Worm (Caenorhabditis elegans) whole organism, young adult: ENCODE results near the gene C01G5.9.

ENCODE experiments used
- B0336.3 ChIP-seq: fragments of 200-800 bp; sonication (Bioruptor generic); IDR thresholded peaks from 2 replicates; pipeline ENCODE4 v1.3.6; 2022; ENCODE audit warnings: missing genetic modification characterization, missing compliant biosample characterization
- F37B4.10 ChIP-seq: fragments of 200-800 bp; sonication (Bioruptor generic); IDR thresholded peaks from 2 replicates; pipeline ENCODE4 v1.3.6; 2022; ENCODE audit warnings: missing genetic modification characterization, missing compliant biosample characterization
- F49E8.2 ChIP-seq: sonication (generic microtip); optimal IDR thresholded peaks from 3 replicates; lab custom pipeline; 2017; ENCODE audit warnings: missing genetic modification characterization, mild to moderate bottlenecking, missing compliant biosample characterization, antibody characterized with exemption, moderate library complexity; ENCODE audit not compliant: insufficient read depth
- F52B5.7 ChIP-seq: sonication (generic microtip); optimal IDR thresholded peaks from 2 replicates; lab custom pipeline; 2016; ENCODE audit warnings: mild to moderate bottlenecking, missing genetic modification characterization, missing compliant biosample characterization
- K11D2.4 ChIP-seq: fragments of 200-800 bp; sonication (Bioruptor generic); IDR thresholded peaks from 2 replicates; pipeline ENCODE4 v1.3.6; 2022; ENCODE audit warnings: missing genetic modification reagents, missing genetic modification characterization, missing compliant biosample characterization
- K12H6.12 ChIP-seq: fragments of 200-800 bp; sonication (Bioruptor generic); optimal IDR thresholded peaks from 2 replicates; lab custom pipeline; 2018; ENCODE audit warnings: mild to moderate bottlenecking, missing genetic modification characterization, missing compliant biosample characterization
- T07F8.4 ChIP-seq: sonication (generic microtip); optimal IDR thresholded peaks from 2 replicates; lab custom pipeline; 2016; ENCODE audit warnings: mild to moderate bottlenecking, missing genetic modification characterization, moderate library complexity, missing compliant biosample characterization
- T26A5.8 ChIP-seq: sonication (generic microtip); optimal IDR thresholded peaks from 2 replicates; lab custom pipeline; 2016; ENCODE audit warnings: missing genetic modification characterization, missing compliant biosample characterization
- Y53F4B.3 ChIP-seq: fragments of 200-800 bp; sonication (Bioruptor generic); IDR thresholded peaks from 2 replicates; pipeline ENCODE4 v1.3.6; 2022; ENCODE audit warnings: missing genetic modification reagents, missing genetic modification characterization, missing compliant biosample characterization
- Y56A3A.18 ChIP-seq: fragments of 200-800 bp; sonication (Bioruptor generic); IDR thresholded peaks from 2 replicates; pipeline ENCODE4 v1.3.6; 2022; ENCODE audit warnings: missing genetic modification reagents, missing genetic modification characterization, missing compliant biosample characterization
- Y67H2A.10 ChIP-seq: fragments of 200-800 bp; sonication (Bioruptor generic); conservative IDR thresholded peaks from 2 replicates; pipeline ENCODE4 v1.3.6; 2022; ENCODE audit warnings: missing genetic modification reagents, missing genetic modification characterization, missing compliant biosample characterization
- Y79H2A.3 ChIP-seq: fragments of 200-800 bp; sonication (Bioruptor generic); conservative IDR thresholded peaks from 2 replicates; pipeline ENCODE4 v1.3.6; 2022; ENCODE audit warnings: missing genetic modification reagents, missing genetic modification characterization, missing compliant biosample characterization
- aptf-2 ChIP-seq: fragments of 200-800 bp; sonication (Bioruptor generic); conservative IDR thresholded peaks from 2 replicates; pipeline ENCODE4 v1.3.6; 2022; ENCODE audit warnings: missing genetic modification reagents, missing genetic modification characterization, missing compliant biosample characterization
- atf-7 ChIP-seq: sonication (generic microtip); optimal IDR thresholded peaks from 2 replicates; lab custom pipeline; 2017; ENCODE audit warnings: mild to moderate bottlenecking, missing genetic modification characterization, missing compliant biosample characterization
- attf-5 ChIP-seq: fragments of 200-800 bp; sonication (Bioruptor generic); optimal IDR thresholded peaks from 2 replicates; lab custom pipeline; 2018; ENCODE audit warnings: mild to moderate bottlenecking, missing genetic modification characterization, missing compliant biosample characterization
- attf-6 ChIP-seq: fragments of 200-800 bp; sonication (Bioruptor generic); IDR thresholded peaks from 2 replicates; pipeline ENCODE4 v1.3.6; 2022; ENCODE audit warnings: missing genetic modification reagents, missing genetic modification characterization, missing compliant biosample characterization
- bed-2 ChIP-seq: fragments of 200-800 bp; sonication (Bioruptor generic); IDR thresholded peaks from 2 replicates; pipeline ENCODE4 v1.3.6; 2022; ENCODE audit warnings: missing genetic modification reagents, missing genetic modification characterization, missing compliant biosample characterization
- ceh-79 ChIP-seq: sonication (generic microtip); optimal IDR thresholded peaks from 2 replicates; lab custom pipeline; 2017; ENCODE audit warnings: mild to moderate bottlenecking, missing genetic modification characterization, missing compliant biosample characterization
- ceh-91 ChIP-seq: fragments of 200-800 bp; sonication (Bioruptor generic); IDR thresholded peaks from 2 replicates; pipeline ENCODE4 v1.3.6; 2022; ENCODE audit warnings: missing genetic modification reagents, missing genetic modification characterization, missing compliant biosample characterization
- chd-7 ChIP-seq: sonication (generic microtip); optimal IDR thresholded peaks from 2 replicates; lab custom pipeline; 2016; ENCODE audit warnings: mild to moderate bottlenecking, missing genetic modification characterization, moderate library complexity, missing compliant biosample characterization
- hlh-12 ChIP-seq: sonication (generic microtip); optimal IDR thresholded peaks from 2 replicates; lab custom pipeline; 2016; ENCODE audit warnings: missing genetic modification characterization, missing compliant biosample characterization
- hmg-1.2 ChIP-seq: fragments of 200-800 bp; sonication (Bioruptor generic); IDR thresholded peaks from 2 replicates; pipeline ENCODE4 v1.3.6; 2022; ENCODE audit warnings: missing genetic modification reagents, missing genetic modification characterization, missing compliant biosample characterization
- hrde-1 ChIP-seq: sonication (generic microtip); optimal IDR thresholded peaks from 2 replicates; lab custom pipeline; 2016; ENCODE audit warnings: missing genetic modification characterization, mild to moderate bottlenecking, missing compliant biosample characterization, moderate library complexity, missing genotype, missing genetic modification reagents, borderline replicate concordance
- lag-1 ChIP-seq: fragments of 200-800 bp; sonication (Bioruptor generic); IDR thresholded peaks from 2 replicates; pipeline ENCODE4 v1.3.6; 2022; ENCODE audit warnings: missing genetic modification reagents, missing genetic modification characterization, missing compliant biosample characterization
- let-526 ChIP-seq: fragments of 200-800 bp; sonication (Bioruptor generic); IDR thresholded peaks from 2 replicates; pipeline ENCODE4 v1.3.6; 2022; ENCODE audit warnings: missing genetic modification reagents, missing genetic modification characterization, missing compliant biosample characterization
- let-607 ChIP-seq, 2 experiments: fragments of 200-800 bp in 1 of 2; sonication (Bioruptor generic) in 1 of 2; sonication (generic microtip) in 1 of 2; optimal IDR thresholded peaks; 2 replicates each; lab custom pipeline; 2016 to 2018; ENCODE audit warnings: mild to moderate bottlenecking in 2 of 2, missing compliant biosample characterization in 2 of 2, missing genetic modification characterization in 2 of 2, moderate library complexity in 2 of 2, missing genotype in 1 of 2
- lin-40 ChIP-seq: sonication (generic microtip); optimal IDR thresholded peaks from 2 replicates; lab custom pipeline; 2016; ENCODE audit warnings: missing genetic modification characterization, mild to moderate bottlenecking, missing compliant biosample characterization, missing genotype, missing genetic modification reagents
- lsy-27 ChIP-seq: sonication (generic microtip); optimal IDR thresholded peaks from 2 replicates; lab custom pipeline; 2017; ENCODE audit warnings: missing genetic modification characterization, mild to moderate bottlenecking, missing compliant biosample characterization, antibody characterized with exemption, missing genotype, borderline replicate concordance; ENCODE audit not compliant: insufficient read depth
- nfyb-1 ChIP-seq: fragments of 200-800 bp; sonication (Bioruptor generic); IDR thresholded peaks from 2 replicates; pipeline ENCODE4 v1.3.6; 2022; ENCODE audit warnings: missing genetic modification reagents, missing genetic modification characterization, missing compliant biosample characterization
- sdz-38 ChIP-seq: sonication (generic microtip); optimal IDR thresholded peaks from 2 replicates; lab custom pipeline; 2016; ENCODE audit warnings: missing genotype, missing genetic modification characterization, missing compliant biosample characterization
- tbp1 ChIP-seq: fragments of 200-800 bp; sonication (Bioruptor generic); optimal IDR thresholded peaks from 2 replicates; lab custom pipeline; 2018; ENCODE audit warnings: mild to moderate bottlenecking, missing genetic modification characterization, missing compliant biosample characterization
- tlf-1 ChIP-seq: fragments of 200-800 bp; sonication (Bioruptor generic); optimal IDR thresholded peaks from 2 replicates; lab custom pipeline; 2018; ENCODE audit warnings: mild to moderate bottlenecking, missing genetic modification characterization, missing compliant biosample characterization
- ztf-18 ChIP-seq: sonication (generic microtip); optimal IDR thresholded peaks from 2 replicates; lab custom pipeline; 2016; ENCODE audit warnings: missing genotype, mild to moderate bottlenecking, missing genetic modification characterization, missing compliant biosample characterization
- ztf-25 ChIP-seq: fragments of 200-800 bp; sonication (Bioruptor generic); IDR thresholded peaks from 2 replicates; pipeline ENCODE4 v1.3.6; 2022; ENCODE audit warnings: missing genetic modification reagents, missing genetic modification characterization, missing compliant biosample characterization
- ztf-3 ChIP-seq: fragments of 200-800 bp; sonication (Bioruptor generic); optimal IDR thresholded peaks from 2 replicates; lab custom pipeline; 2018; ENCODE audit warnings: mild to moderate bottlenecking, missing genetic modification characterization, missing compliant biosample characterization

C01G5.9 gene

ce11 chrIV:6480978-6481377 is 38.7 kb upstream of the C01G5.9 start (continued):
- TF ChIP-seq let-526 (GFP tag; lab: Robert Waterston, UW) (peak; percentile 72; the same call in 1 of the 2 replicates), let-607 (tag; optimal IDR thresholded peaks at IDR 0.05; lab: Kevin White, UChicago) (peak in 1 of 2 experiments; percentile 20), F52B5.7 (tag; lab: Kevin White, UChicago) (no peak), T26A5.8 (tag; lab: Kevin White, UChicago) (no peak)

- TF ChIP-seq tlf-1 (GFP tag; lab: Kevin White, UChicago) (no peak), ceh-91 (GFP tag; lab: Robert Waterston, UW) (no peak), F37B4.10 (GFP tag; lab: Robert Waterston, UW) (no peak), B0336.3 (no peak), F49E8.2 (tag; lab: Kevin White, UChicago) (no peak), hmg-1.2 (GFP tag; lab: Robert Waterston, UW) (no peak), Y79H2A.3 (GFP tag; lab: Robert Waterston, UW) (no peak), F52B5.7 (tag; lab: Kevin White, UChicago) (no peak), hlh-12 (tag; lab: Kevin White, UChicago) (no peak)
These were observed 32.6 kb upstream of the C01G5.9 start, which contains the start of gene Y73B6BL.37 for ce11 chrIV:6487047-6487446. TSS of gene Y73B6BL.37 (plus strand) at chrIV:6487347.

- TF ChIP-seq lsy-27 (tag; lab: Kevin White, UChicago) (no peak), T07F8.4 (tag; lab: Kevin White, UChicago) (no peak), aptf-2 (GFP tag; lab: Robert Waterston, UW) (no peak), F52B5.7 (tag; lab: Kevin White, UChicago) (no peak), K12H6.12 (no peak), attf-5 (no peak), hlh-12 (tag; lab: Kevin White, UChicago) (no peak), lin-40 (no peak)
- TF ChIP-seq, all 124 proteins: peak for 0
These were observed 27.8 kb upstream of the C01G5.9 start for ce11 chrIV:6491915-6492314.

ce11 chrIV:6493299-6493698 is 26.4 kb upstream of the C01G5.9 start, which contains the start of gene Y73B6BL.44:
TSS of gene Y73B6BL.44 (plus strand) at chrIV:6493599.
- no peak for TF ChIP-seq ceh-79 (tag; lab: Kevin White, UChicago)
- no peak for TF ChIP-seq ztf-18
- TF ChIP-seq attf-6 (GFP tag; lab: Robert Waterston, UW) = no peak
- no peak for TF ChIP-seq F37B4.10 (GFP tag; lab: Robert Waterston, UW)
- TF ChIP-seq Y56A3A.18 (GFP tag; lab: Robert Waterston, UW) = no peak
- TF ChIP-seq nfyb-1 (GFP tag; lab: Robert Waterston, UW) = no peak
- no peak for TF ChIP-seq chd-7

ce11 chrIV:6496103-6496502 is 23.6 kb upstream of the C01G5.9 start:
- TF ChIP-seq K11D2.4 (GFP tag; lab: Robert Waterston, UW) (no peak), F52B5.7 (tag; lab: Kevin White, UChicago) (no peak), tbp1 (GFP tag; lab: Kevin White, UChicago) (no peak), ztf-18 (no peak), T07F8.4 (tag; lab: Kevin White, UChicago) (no peak), atf-7 (tag; lab: Kevin White, UChicago) (no peak), Y67H2A.10 (GFP tag; lab: Robert Waterston, UW) (no peak), bed-2 (GFP tag; lab: Robert Waterston, UW) (no peak), sdz-38 (tag; lab: Kevin White, UChicago) (no peak), hmg-1.2 (GFP tag; lab: Robert Waterston, UW) (no peak), ztf-25 (GFP tag; lab: Robert Waterston, UW) (no peak), hrde-1 (tag; lab: Kevin White, UChicago) (no peak), lag-1 (GFP tag; lab: Robert Waterston, UW) (no peak), ztf-3 (GFP tag; lab: Kevin White, UChicago) (no peak), Y53F4B.3 (GFP tag; lab: Robert Waterston, UW) (no peak), hlh-12 (tag; lab: Kevin White, UChicago) (no peak)
